Worm (Caenorhabditis elegans) whole organism, midembryonic: Measurements from ENCODE around the gene try-13.

ENCODE experiments used
- T22C8.4 ChIP-seq: fragments of 200-800 bp; sonication (Bioruptor generic); IDR thresholded peaks from 2 replicates; pipeline ENCODE4 v1.3.6; 2022; ENCODE audit warnings: missing genetic modification characterization, missing compliant biosample characterization
- cog-1 ChIP-seq: sonication (generic microtip); optimal IDR thresholded peaks from 2 replicates; lab custom pipeline; 2016; ENCODE audit warnings: missing genetic modification characterization, missing compliant biosample characterization
- flt-1 ChIP-seq: fragments of 200-800 bp; sonication (Bioruptor generic); IDR thresholded peaks from 2 replicates; pipeline ENCODE4 v1.3.6; 2022; ENCODE audit warnings: missing genetic modification characterization, missing compliant biosample characterization
- klf-2 ChIP-seq: fragments of 200-800 bp; sonication (Bioruptor generic); conservative IDR thresholded peaks from 2 replicates; pipeline ENCODE4 v1.3.6; 2022; ENCODE audit warnings: missing genetic modification reagents, missing genetic modification characterization, missing compliant biosample characterization
- med-1 ChIP-seq: sonication (generic microtip); optimal IDR thresholded peaks from 2 replicates; lab custom pipeline; 2017; ENCODE audit warnings: missing genetic modification characterization, mild to moderate bottlenecking, missing compliant biosample characterization, antibody characterized with exemption, missing genetic modification reagents; ENCODE audit not compliant: insufficient read depth
- ref-1 ChIP-seq: fragments of 200-800 bp; sonication (Bioruptor generic); conservative IDR thresholded peaks from 2 replicates; pipeline ENCODE4 v1.3.6; 2022; ENCODE audit warnings: missing genetic modification reagents, missing genetic modification characterization, missing compliant biosample characterization
- tab-1 ChIP-seq: fragments of 200-800 bp; sonication (Bioruptor generic); IDR thresholded peaks from 2 replicates; pipeline ENCODE4 v1.3.6; 2022; ENCODE audit warnings: missing genetic modification characterization, missing compliant biosample characterization
- ztf-23 ChIP-seq: fragments of 200-800 bp; sonication (Bioruptor generic); IDR thresholded peaks from 2 replicates; pipeline ENCODE4 v1.3.6; 2022; ENCODE audit warnings: missing genetic modification reagents, missing genetic modification characterization, missing compliant biosample characterization
- ztf-29 ChIP-seq: fragments of 200-800 bp; sonication (Bioruptor generic); IDR thresholded peaks from 2 replicates; pipeline ENCODE4 v1.3.6; 2022; ENCODE audit warnings: missing genetic modification reagents, missing genetic modification characterization, missing compliant biosample characterization

Gene try-13

DNA sequence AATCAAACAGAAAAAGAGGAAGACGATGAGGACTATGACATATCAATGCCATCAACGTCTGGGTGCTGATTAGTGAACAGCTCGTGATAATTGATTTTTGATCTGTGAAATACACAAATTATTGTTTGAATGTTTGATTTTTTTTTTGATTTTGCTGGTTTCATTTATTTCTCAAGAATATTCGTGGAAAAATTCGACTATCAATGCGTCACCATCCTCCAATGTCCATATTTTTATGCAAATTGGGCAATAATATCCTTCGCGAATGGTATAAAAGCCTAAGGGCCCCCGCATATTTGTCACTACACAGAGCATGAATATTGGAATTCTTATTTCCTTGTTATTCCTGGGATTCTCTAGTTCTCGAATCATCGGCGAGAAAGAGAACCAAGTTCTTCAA, at the start of gene try-13:
Gene try-13 (plus strand): TSS at position 301 of the 400 bp plus-strand sequence.
- TF ChIP-seq med-1 (GFP tag; lab: Kevin White, UChicago), result no peak
- no peak for TF ChIP-seq cog-1 (tag; lab: Kevin White, UChicago)
- TF ChIP-seq flt-1 (GFP tag; lab: Robert Waterston, UW), result no peak
- no peak for TF ChIP-seq ztf-23 (GFP tag; lab: Robert Waterston, UW)
- no peak for TF ChIP-seq klf-2 (GFP tag; lab: Robert Waterston, UW)
- TF ChIP-seq ref-1, result no peak
- no peak for TF ChIP-seq ztf-29 (GFP tag; lab: Robert Waterston, UW)

DNA sequence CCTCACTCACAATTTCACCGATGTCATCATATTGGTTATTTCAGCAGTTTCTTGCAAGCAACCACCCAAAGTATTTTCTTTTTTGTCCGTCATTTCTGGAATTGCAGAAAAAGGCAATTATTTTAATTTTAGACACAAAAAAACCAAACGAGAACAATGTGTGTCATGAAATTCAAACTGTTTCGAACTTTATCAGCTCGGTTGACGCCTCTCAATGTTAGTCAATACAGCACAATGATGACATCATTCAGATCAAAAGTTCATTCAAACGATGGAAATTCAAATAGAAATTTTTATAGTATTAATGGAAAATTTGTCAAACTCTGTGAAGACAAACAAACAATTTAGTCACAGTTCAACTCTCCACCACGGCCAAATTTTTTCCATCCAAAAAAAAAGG, 48.0 kb upstream of the try-13 start, which contains the start of gene fbxa-105:
Gene fbxa-105 (minus strand): TSS at position 97 of the 400 bp plus-strand sequence.
- TF ChIP-seq ztf-29 (GFP tag; lab: Robert Waterston, UW) (no peak), klf-2 (GFP tag; lab: Robert Waterston, UW) (no peak), flt-1 (GFP tag; lab: Robert Waterston, UW) (no peak), tab-1 (no peak), cog-1 (tag; lab: Kevin White, UChicago) (no peak), T22C8.4 (GFP tag; lab: Robert Waterston, UW) (no peak), med-1 (GFP tag; lab: Kevin White, UChicago) (no peak), ref-1 (no peak), ztf-23 (GFP tag; lab: Robert Waterston, UW) (no peak)

- TF ChIP-seq ztf-29 (GFP tag; lab: Robert Waterston, UW), result no peak
- TF ChIP-seq cog-1 (tag; lab: Kevin White, UChicago), result no peak
- TF ChIP-seq ztf-23 (GFP tag; lab: Robert Waterston, UW), result no peak
- TF ChIP-seq ref-1, result no peak
- TF ChIP-seq T22C8.4 (GFP tag; lab: Robert Waterston, UW), result no peak
Observed at ce11 chrV:7395359-7395758, 44.5 kb upstream of the try-13 start, which contains the start of gene srx-9. Gene srx-9 (minus strand): TSS chrV:7395459.

- no peak for TF ChIP-seq klf-2 (GFP tag; lab: Robert Waterston, UW)
- TF ChIP-seq med-1 (GFP tag; lab: Kevin White, UChicago), result no peak
- no peak for TF ChIP-seq ref-1
- TF ChIP-seq flt-1 (GFP tag; lab: Robert Waterston, UW), result no peak
- TF ChIP-seq cog-1 (tag; lab: Kevin White, UChicago), result no peak
- TF ChIP-seq ztf-29 (GFP tag; lab: Robert Waterston, UW), result no peak
- no peak for TF ChIP-seq ztf-23 (GFP tag; lab: Robert Waterston, UW)
Observed at ce11 chrV:7399202-7399601, 40.7 kb upstream of the try-13 start, which contains the start of gene gst-41. Gene gst-41 (minus strand): TSS chrV:7399302.

- TF ChIP-seq cog-1 (tag; lab: Kevin White, UChicago), result no peak
- no peak for TF ChIP-seq ztf-29 (GFP tag; lab: Robert Waterston, UW)
- TF ChIP-seq klf-2 (GFP tag; lab: Robert Waterston, UW), result no peak
- TF ChIP-seq tab-1, result no peak
- no peak for TF ChIP-seq med-1 (GFP tag; lab: Kevin White, UChicago)
- TF ChIP-seq ref-1, result no peak
- TF ChIP-seq T22C8.4 (GFP tag; lab: Robert Waterston, UW), result no peak
- TF ChIP-seq ztf-23 (GFP tag; lab: Robert Waterston, UW), result no peak
- no peak for TF ChIP-seq flt-1 (GFP tag; lab: Robert Waterston, UW)
Observed at ce11 chrV:7400095-7400494, 39.8 kb upstream of the try-13 start, which contains the start of gene cnc-9. Gene cnc-9 (minus strand): TSS chrV:7400195.

DNA sequence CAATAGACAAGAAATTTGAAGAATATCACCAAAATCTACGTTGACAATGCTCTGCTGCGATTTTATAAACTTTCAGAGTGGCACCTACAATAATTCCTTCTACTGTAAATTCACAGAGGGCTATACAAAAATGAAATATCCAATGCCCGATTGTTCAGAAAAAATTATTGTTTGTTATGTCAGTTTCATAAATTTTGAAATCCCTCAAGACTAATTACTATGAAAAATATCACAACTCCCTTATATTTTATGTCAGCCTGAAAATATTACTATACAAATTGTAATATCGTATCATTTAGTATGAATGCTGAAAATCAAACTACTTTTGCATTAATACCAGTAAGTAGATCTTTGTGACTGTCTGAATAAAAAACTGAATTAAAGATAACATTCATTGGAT, 39.3 kb upstream of the try-13 start, which contains the start of gene srx-60:
Gene srx-60 (plus strand): TSS at position 301 of the 400 bp plus-strand sequence.
- no peak for TF ChIP-seq ref-1
- TF ChIP-seq ztf-29 (GFP tag; lab: Robert Waterston, UW), result no peak
- TF ChIP-seq klf-2 (GFP tag; lab: Robert Waterston, UW), result no peak
- no peak for TF ChIP-seq tab-1
- no peak for TF ChIP-seq T22C8.4 (GFP tag; lab: Robert Waterston, UW)
- no peak for TF ChIP-seq med-1 (GFP tag; lab: Kevin White, UChicago)
- no peak for TF ChIP-seq ztf-23 (GFP tag; lab: Robert Waterston, UW)
- no peak for TF ChIP-seq flt-1 (GFP tag; lab: Robert Waterston, UW)
- TF ChIP-seq cog-1 (tag; lab: Kevin White, UChicago), result no peak

- TF ChIP-seq med-1 (GFP tag; lab: Kevin White, UChicago) (no peak), klf-2 (GFP tag; lab: Robert Waterston, UW) (no peak), tab-1 (no peak), ztf-29 (GFP tag; lab: Robert Waterston, UW) (no peak), ref-1 (no peak), cog-1 (tag; lab: Kevin White, UChicago) (no peak), flt-1 (GFP tag; lab: Robert Waterston, UW) (no peak), ztf-23 (GFP tag; lab: Robert Waterston, UW) (no peak), T22C8.4 (GFP tag; lab: Robert Waterston, UW) (no peak)
Observed at ce11 chrV:7402355-7402754, 37.6 kb upstream of the try-13 start, which contains the start of gene srj-13. Gene srj-13 (plus strand): TSS chrV:7402655.

- no peak for TF ChIP-seq tab-1
- TF ChIP-seq med-1 (GFP tag; lab: Kevin White, UChicago), result no peak
- TF ChIP-seq cog-1 (tag; lab: Kevin White, UChicago), result no peak
- TF ChIP-seq ref-1, result no peak
- no peak for TF ChIP-seq T22C8.4 (GFP tag; lab: Robert Waterston, UW)
- TF ChIP-seq flt-1 (GFP tag; lab: Robert Waterston, UW), result no peak
- TF ChIP-seq klf-2 (GFP tag; lab: Robert Waterston, UW), result no peak
- TF ChIP-seq ztf-23 (GFP tag; lab: Robert Waterston, UW), result no peak
- no peak for TF ChIP-seq ztf-29 (GFP tag; lab: Robert Waterston, UW)
Observed at ce11 chrV:7403501-7403900, 36.4 kb upstream of the try-13 start.

- no peak for TF ChIP-seq cog-1 (tag; lab: Kevin White, UChicago)
- TF ChIP-seq ztf-23 (GFP tag; lab: Robert Waterston, UW), result no peak
- TF ChIP-seq klf-2 (GFP tag; lab: Robert Waterston, UW), result no peak
- no peak for TF ChIP-seq ztf-29 (GFP tag; lab: Robert Waterston, UW)
- no peak for TF ChIP-seq flt-1 (GFP tag; lab: Robert Waterston, UW)
- TF ChIP-seq ref-1, result no peak
- TF ChIP-seq tab-1, result no peak
- no peak for TF ChIP-seq T22C8.4 (GFP tag; lab: Robert Waterston, UW)
- no peak for TF ChIP-seq med-1 (GFP tag; lab: Kevin White, UChicago)
Observed at ce11 chrV:7408520-7408919, 31.4 kb upstream of the try-13 start, which contains the start of gene srt-6. Gene srt-6 (minus strand): TSS chrV:7408814.
